Worm (Caenorhabditis elegans) whole organism, L4 larva: ENCODE measurements around the gene C25E10.10.

Experiments used
- dpl-1 ChIP-seq: fragments of 150-350 bp; optimal IDR thresholded peaks from 2 replicates; lab custom pipeline; 2014; ENCODE audit warnings: missing biosample characterization, missing genetic modification reagents, missing genetic modification characterization
- pha-4 ChIP-seq, 2 experiments: fragments of 150-350 bp in 1 of 2; fragments of 200-800 bp in 1 of 2; sonication (Bioruptor generic) in 1 of 2; IDR thresholded peaks in 1 of 2; optimal IDR thresholded peaks in 1 of 2; 2 replicates each; pipeline versions ENCODE4 v1.3.6 to Lab custom; 2014 to 2022; ENCODE audit warnings: missing genetic modification characterization in 2 of 2, missing genetic modification reagents in 2 of 2, missing biosample characterization in 1 of 2, missing compliant biosample characterization in 1 of 2

DNA sequence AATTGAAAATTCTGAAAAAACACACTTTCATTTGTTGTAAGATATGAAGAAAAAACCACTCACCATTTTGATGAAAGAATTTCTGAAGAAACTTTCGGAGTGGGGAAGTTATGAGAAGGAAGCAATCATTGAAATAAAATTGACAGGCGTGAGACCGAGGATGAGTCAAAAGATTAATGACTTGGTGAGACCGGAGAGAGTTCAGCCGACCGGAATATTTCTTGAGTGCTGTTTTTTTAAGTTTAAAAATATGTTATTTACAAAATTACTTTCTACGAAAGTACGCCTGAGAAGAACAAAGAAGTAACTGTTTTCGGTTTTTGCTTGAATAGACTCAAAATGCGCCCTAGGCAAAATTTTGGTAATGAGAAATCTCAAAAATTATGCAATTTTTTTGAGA, at the start of gene C25E10.10:
- TF ChIP-seq pha-4 (GFP tag; IDR thresholded peaks at IDR 0.05; lab: Robert Waterston, UW) (no peak), pha-4 (tag; optimal IDR thresholded peaks at IDR 0.05; lab: Kevin White, UChicago) (no peak), dpl-1 (GFP tag; lab: Kevin White, UChicago) (no peak)
